Fruit fly (Drosophila melanogaster): ENCODE results near the gene Or33a.

Or33a gene

DNA sequence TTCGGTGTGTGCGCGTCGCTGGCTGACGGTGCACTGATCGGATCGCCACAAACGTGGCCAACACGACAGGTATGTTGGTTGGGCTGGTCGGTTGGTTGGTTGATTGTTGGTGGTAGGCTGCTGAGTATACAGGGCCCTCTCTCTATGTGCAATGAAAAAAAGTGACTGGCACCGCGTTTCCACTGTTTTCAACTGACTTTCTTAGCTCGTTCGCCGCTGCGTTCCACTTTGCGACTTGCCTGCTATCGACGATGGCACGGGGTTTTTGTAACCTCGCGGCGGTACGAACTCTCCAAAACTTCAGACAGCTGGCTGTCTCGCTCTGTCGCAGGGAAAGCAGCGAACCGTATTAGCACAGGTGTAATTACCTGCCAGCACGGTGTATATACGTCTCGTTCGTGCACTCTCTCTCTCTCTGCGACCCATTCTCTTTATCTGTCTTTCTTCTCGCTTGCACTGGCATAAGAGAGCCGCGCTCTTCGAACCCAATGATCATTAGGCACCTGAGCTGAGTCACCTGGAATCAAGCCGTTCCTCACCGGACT, 36.6 kb downstream of the Or33a start (continued):
- peak; percentile 64 for TF ChIP-seq Bgb (GFP tag; IDR thresholded peaks at IDR 0.05; ENCODE audit: partially characterized antibody)
- no peak for TF ChIP-seq pan (optimal IDR thresholded peaks at IDR 0.05)
- TF ChIP-seq pan (GFP tag; optimal IDR thresholded peaks at IDR 0.05 in 1 of 2, IDR thresholded peaks at IDR 0.05 in 1 of 2) = peak in 1 of 2 experiments; percentile 28
- TF ChIP-seq CG2712 (tag; optimal IDR thresholded peaks at IDR 0.05) = peak; percentile 34
- TF ChIP-seq Pdp1 (GFP tag; optimal IDR thresholded peaks at IDR 0.05) = peak; percentile 24 to 28
- no peak for TF ChIP-seq CG1529 (GFP tag; optimal IDR thresholded peaks at IDR 0.05)
- peak; percentile 6 for TF ChIP-seq Atf3 (GFP tag; optimal IDR thresholded peaks at IDR 0.05)
- no peak for TF ChIP-seq pho (GFP tag; optimal IDR thresholded peaks at IDR 0.05)
- peak; percentile 98 for TF ChIP-seq Vsx1 (GFP tag; optimal IDR thresholded peaks at IDR 0.05)
- peak; percentile 19 for TF ChIP-seq CG2678 (tag; optimal IDR thresholded peaks at IDR 0.05)
- no peak for TF ChIP-seq emc (GFP tag; optimal IDR thresholded peaks at IDR 0.05)
- TF ChIP-seq Rfx (GFP tag; IDR thresholded peaks at IDR 0.05) = peak; percentile 53
- no peak for TF ChIP-seq mam (GFP tag; optimal IDR thresholded peaks at IDR 0.05)
- no peak for TF ChIP-seq hkb (optimal IDR thresholded peaks at IDR 0.05)
- peak; percentile 45; the same call in 1 of the 2 replicates for TF ChIP-seq hkb (GFP tag; IDR thresholded peaks at IDR 0.05)
- 0 out of 2 replicates have a peak, but pooled peaks have one; percentile 18 for TF ChIP-seq Drgx (GFP tag; IDR thresholded peaks at IDR 0.05)
- TF ChIP-seq CG17912 (GFP tag; optimal IDR thresholded peaks at IDR 0.05) = no peak
- peak; percentile 22; the same call in 1 of the 2 replicates for TF ChIP-seq sim (GFP tag; IDR thresholded peaks at IDR 0.05)
- TF ChIP-seq salm (tag; optimal IDR thresholded peaks at IDR 0.05) = no peak
- TF ChIP-seq gcm2 (GFP tag; optimal IDR thresholded peaks at IDR 0.05) = no peak
- no peak for TF ChIP-seq gt (GFP tag; IDR thresholded peaks at IDR 0.05)
- 0 out of 2 replicates have a peak, but pooled peaks have one; percentile 10 for TF ChIP-seq MBD-R2 (GFP tag; IDR thresholded peaks at IDR 0.05)
- peak; percentile 17 for TF ChIP-seq Meics (GFP tag; optimal IDR thresholded peaks at IDR 0.05)
- peak in 1 of 2 experiments; percentile 77 for TF ChIP-seq tll (GFP tag; optimal IDR thresholded peaks at IDR 0.05)
- TF ChIP-seq CG4707 (GFP tag; optimal IDR thresholded peaks at IDR 0.05) = no peak
- 0 out of 2 replicates have a peak, but pooled peaks have one; percentile 52 for TF ChIP-seq CG11085 (GFP tag; IDR thresholded peaks at IDR 0.05)
- TF ChIP-seq ken (GFP tag; IDR thresholded peaks at IDR 0.05) = 0 out of 3 replicates have a peak, but pooled peaks have one; percentile 11
- TF ChIP-seq CG15601 (tag; optimal IDR thresholded peaks at IDR 0.05) = peak; percentile 61
- TF ChIP-seq stc (GFP tag; IDR thresholded peaks at IDR 0.05) = peak; percentile 40; the same call in 1 of the 2 replicates
- TF ChIP-seq esg (GFP tag; conservative IDR thresholded peaks at IDR 0.05) = 0 out of 2 replicates have a peak, but pooled peaks have one; percentile 22
- no peak for TF ChIP-seq Dll (GFP tag; IDR thresholded peaks at IDR 0.05; ENCODE audit: partially characterized antibody)
- TF ChIP-seq Hr51 (GFP tag; optimal IDR thresholded peaks at IDR 0.05) = peak in 1 of 2 experiments; percentile 43
- TF ChIP-seq CG3995 (GFP tag; optimal IDR thresholded peaks at IDR 0.05) = peak; percentile 69
- no peak for TF ChIP-seq CG7928 (GFP tag; optimal IDR thresholded peaks at IDR 0.05)
- no peak for TF ChIP-seq CG4617 (GFP tag; optimal IDR thresholded peaks at IDR 0.05; ENCODE audit: borderline replicate concordance)
- no peak for TF ChIP-seq CG14050 (GFP tag; IDR thresholded peaks at IDR 0.05)
- no peak for TF ChIP-seq CG34224 (GFP tag; IDR thresholded peaks at IDR 0.05; ENCODE audit: partially characterized antibody)
- TF ChIP-seq ac (GFP tag; optimal IDR thresholded peaks at IDR 0.05) = peak; percentile 36
- no peak for TF ChIP-seq CG2875 (GFP tag; optimal IDR thresholded peaks at IDR 0.05)
- no peak for TF ChIP-seq CG15696 (tag; optimal IDR thresholded peaks at IDR 0.05)
- TF ChIP-seq CG11504 (tag; optimal IDR thresholded peaks at IDR 0.05) = peak; percentile 16
- no peak for TF ChIP-seq CG8765 (GFP tag; IDR thresholded peaks at IDR 0.05)
- peak; percentile 5 for TF ChIP-seq CG11398 (GFP tag; optimal IDR thresholded peaks at IDR 0.05)
- no peak for TF ChIP-seq eyg (GFP tag; optimal IDR thresholded peaks at IDR 0.05)
- TF ChIP-seq yki (optimal IDR thresholded peaks at IDR 0.05) = peak; percentile 49
- peak; percentile 96 for TF ChIP-seq Jarid2 (GFP tag; optimal IDR thresholded peaks at IDR 0.05)
- no peak for TF ChIP-seq ttk (GFP tag; IDR thresholded peaks at IDR 0.05)
- peak in 1 of 2 experiments; percentile 50 for TF ChIP-seq Hr78 (GFP tag; optimal IDR thresholded peaks at IDR 0.05)
- no peak for TF ChIP-seq CG31365 (tag; optimal IDR thresholded peaks at IDR 0.05)
- peak; percentile 23 for TF ChIP-seq CG7786 (GFP tag; optimal IDR thresholded peaks at IDR 0.05)

All from whole organism, embryonic.